Fruit fly (Drosophila melanogaster): Measurements from ENCODE around the gene Vps16A.

The Vps16A gene

DNA sequence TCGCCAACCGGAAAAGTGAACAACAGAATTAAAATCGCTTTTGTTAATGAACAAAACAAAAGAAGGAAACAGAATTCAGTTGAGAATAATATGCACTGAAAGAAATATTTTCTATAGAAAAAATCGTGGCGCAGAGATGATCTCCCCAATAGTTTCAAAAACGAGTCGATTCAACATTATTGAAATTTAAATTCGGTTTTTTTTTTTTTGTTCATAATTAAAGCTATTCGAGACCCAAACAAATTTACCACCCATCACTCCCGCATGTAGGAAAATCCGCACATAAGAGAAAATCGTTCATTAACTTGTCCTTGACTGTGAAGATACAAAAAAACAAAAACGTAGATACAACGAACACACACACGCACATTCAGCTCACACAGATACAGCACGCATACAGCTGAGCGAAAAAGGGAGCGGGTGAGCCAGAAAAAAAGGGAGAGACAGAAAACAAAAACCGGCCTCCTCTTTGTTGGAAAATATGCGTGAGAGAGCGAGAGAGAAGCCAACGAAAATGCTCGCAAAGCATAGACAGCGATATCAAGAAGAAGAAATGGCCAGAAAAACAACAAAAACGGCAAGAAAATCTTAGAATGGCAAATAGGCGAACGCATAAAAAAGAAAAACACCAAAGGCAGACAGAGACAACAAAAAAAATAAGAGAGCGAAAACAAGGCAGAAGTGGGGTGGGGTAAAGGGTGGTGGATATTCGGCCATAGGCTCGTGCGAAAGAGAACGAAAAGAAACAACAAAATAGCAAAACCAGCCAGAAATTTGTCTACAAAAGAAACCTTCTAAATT, 46.6 kb upstream of the Vps16A start (continued):
- no peak for TF ChIP-seq Taf1 (GFP tag; IDR thresholded peaks at IDR 0.05)
- TF ChIP-seq CrebB (tag; optimal IDR thresholded peaks at IDR 0.05): peak; percentile 6
- peak; percentile 66; the same call in 1 of the 2 replicates for TF ChIP-seq rib (GFP tag; IDR thresholded peaks at IDR 0.05)
- TF ChIP-seq zen (tag; optimal IDR thresholded peaks at IDR 0.05): no peak
- no peak for TF ChIP-seq CG15696 (tag; optimal IDR thresholded peaks at IDR 0.05)
- TF ChIP-seq Hmx (GFP tag; optimal IDR thresholded peaks at IDR 0.05): peak; percentile 23
- TF ChIP-seq crp (GFP tag; optimal IDR thresholded peaks at IDR 0.05): no peak
- no peak for TF ChIP-seq Mes4 (GFP tag; optimal IDR thresholded peaks at IDR 0.05)
- TF ChIP-seq Six4 (GFP tag; optimal IDR thresholded peaks at IDR 0.05): no peak
- TF ChIP-seq prd (optimal IDR thresholded peaks at IDR 0.05): no peak
- TF ChIP-seq prd (GFP tag; IDR thresholded peaks at IDR 0.05): peak; percentile 49; the same call in 1 of the 3 replicates
- TF ChIP-seq gsb (GFP tag; IDR thresholded peaks at IDR 0.05): no peak
- TF ChIP-seq Poxn (GFP tag; IDR thresholded peaks at IDR 0.05): no peak
- TF ChIP-seq ap (GFP tag; IDR thresholded peaks at IDR 0.05): no peak
- 0 out of 3 replicates have a peak, but pooled peaks have one; percentile 43 for TF ChIP-seq ase (GFP tag; IDR thresholded peaks at IDR 0.05)
- TF ChIP-seq mld (GFP tag; IDR thresholded peaks at IDR 0.05; ENCODE audit: partially characterized antibody): no peak
- TF ChIP-seq Lhr (GFP tag; optimal IDR thresholded peaks at IDR 0.05): no peak
- no peak for TF ChIP-seq toy (GFP tag; IDR thresholded peaks at IDR 0.05)
- TF ChIP-seq HLHmδ (GFP tag; optimal IDR thresholded peaks at IDR 0.05): no peak
- TF ChIP-seq CG9797 (GFP tag; optimal IDR thresholded peaks at IDR 0.05): no peak
- TF ChIP-seq esg (GFP tag; conservative IDR thresholded peaks at IDR 0.05): no peak
- no peak for TF ChIP-seq hth (optimal IDR thresholded peaks at IDR 0.05)
- peak; percentile 24 for TF ChIP-seq org-1 (GFP tag; optimal IDR thresholded peaks at IDR 0.05)
- TF ChIP-seq CG2889 (GFP tag; IDR thresholded peaks at IDR 0.05): no peak
- no peak for TF ChIP-seq CG5180 (GFP tag; optimal IDR thresholded peaks at IDR 0.05)
- no peak for TF ChIP-seq CG30431 (GFP tag; optimal IDR thresholded peaks at IDR 0.05)
- TF ChIP-seq slbo (GFP tag; IDR thresholded peaks at IDR 0.05): peak; percentile 70
- peak; percentile 10 for TF ChIP-seq Nf-YB (GFP tag; optimal IDR thresholded peaks at IDR 0.05)
- TF ChIP-seq pan (optimal IDR thresholded peaks at IDR 0.05): no peak
- TF ChIP-seq pan (GFP tag; optimal IDR thresholded peaks at IDR 0.05 in 1 of 2, IDR thresholded peaks at IDR 0.05 in 1 of 2): peak in 1 of 2 experiments; percentile 32
- TF ChIP-seq usp (GFP tag; optimal IDR thresholded peaks at IDR 0.05): no peak
- peak; percentile 4 for TF ChIP-seq trem (tag; optimal IDR thresholded peaks at IDR 0.05)
- no peak for TF ChIP-seq cato (GFP tag; optimal IDR thresholded peaks at IDR 0.05; ENCODE audit: borderline replicate concordance)
- no peak for TF ChIP-seq phol (tag; optimal IDR thresholded peaks at IDR 0.05)
- no peak for TF ChIP-seq CG18764 (GFP tag; optimal IDR thresholded peaks at IDR 0.05)
- TF ChIP-seq slou (GFP tag; optimal IDR thresholded peaks at IDR 0.05): peak; percentile 11
- peak; percentile 22; the same call in 1 of the 3 replicates for TF ChIP-seq ci (GFP tag; IDR thresholded peaks at IDR 0.05)
- TF ChIP-seq maf-S (GFP tag; optimal IDR thresholded peaks at IDR 0.05): no peak
- no peak for TF ChIP-seq Opbp (GFP tag; IDR thresholded peaks at IDR 0.05; ENCODE audit: partially characterized antibody)
- TF ChIP-seq Lim3 (GFP tag; IDR thresholded peaks at IDR 0.05): no peak
- TF ChIP-seq CG11398 (GFP tag; optimal IDR thresholded peaks at IDR 0.05): no peak
- TF ChIP-seq sqz (GFP tag; optimal IDR thresholded peaks at IDR 0.05): peak; percentile 94
- TF ChIP-seq Xrp1 (GFP tag; IDR thresholded peaks at IDR 0.05): peak; percentile 58; the same call in 1 of the 2 replicates
- TF ChIP-seq Atf-2 (GFP tag; optimal IDR thresholded peaks at IDR 0.05): peak; percentile 18
- TF ChIP-seq danr (GFP tag; IDR thresholded peaks at IDR 0.05): 0 out of 2 replicates have a peak, but pooled peaks have one; percentile 28
- TF ChIP-seq Dp (GFP tag; optimal IDR thresholded peaks at IDR 0.05): no peak
- peak; percentile 86 for TF ChIP-seq pros (GFP tag; optimal IDR thresholded peaks at IDR 0.05)
- TF ChIP-seq sima (GFP tag; optimal IDR thresholded peaks at IDR 0.05): peak; percentile 33
- no peak for TF ChIP-seq CG6791 (GFP tag; IDR thresholded peaks at IDR 0.05; ENCODE audit: partially characterized antibody)
- no peak for TF ChIP-seq Ssrp (tag; optimal IDR thresholded peaks at IDR 0.05)
